Fruit fly (Drosophila melanogaster): Measurements from ENCODE around the gene CG15021.

- TF ChIP-seq CG8478 (optimal IDR thresholded peaks at IDR 0.05) (no peak), CTCF (optimal IDR thresholded peaks at IDR 0.05) (no peak)
These were observed 44.2 kb downstream of the CG15021 start for dm6 chr3L:4480764-4481163.

Data from S2 (cell line).